Worm (Caenorhabditis elegans): ENCODE results near the gene str-230.

The str-230 gene

DNA sequence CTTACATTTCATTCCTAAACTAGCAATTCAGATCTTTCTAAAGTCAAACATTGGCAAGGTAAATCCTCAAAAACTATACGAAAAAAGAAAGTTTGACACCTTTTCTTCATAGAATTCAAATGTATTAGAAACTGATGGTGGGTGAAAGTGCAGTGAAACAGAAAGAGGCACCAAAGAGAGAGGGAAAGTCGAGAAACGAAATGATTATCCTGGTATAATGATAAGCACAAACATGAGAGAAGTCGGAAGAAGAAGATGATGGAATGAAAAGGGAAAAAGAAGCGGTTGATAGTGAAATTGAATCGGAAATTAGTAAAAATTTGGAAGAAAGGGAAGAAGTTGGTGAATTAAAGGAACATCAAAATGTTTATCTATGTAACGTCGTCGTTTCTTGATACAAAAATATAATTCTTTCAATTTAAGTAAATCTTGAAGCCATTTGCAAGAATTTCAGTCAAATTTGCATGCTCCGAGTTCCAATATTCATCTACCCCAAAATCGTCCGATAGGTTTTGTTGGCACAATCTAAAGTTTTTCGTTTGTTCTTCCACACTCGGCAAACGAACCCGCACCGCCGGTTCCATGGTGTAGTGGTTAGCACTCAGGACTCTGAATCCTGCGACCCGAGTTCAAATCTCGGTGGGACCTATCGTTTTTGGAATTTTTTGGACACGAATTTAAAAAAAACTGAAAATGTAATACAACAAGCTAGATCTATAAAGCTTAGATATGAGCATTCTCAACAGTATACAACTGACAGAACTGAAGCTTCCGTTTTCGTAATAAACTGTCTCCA lies 20.3 kb upstream of the str-230 start:
- TF ChIP-seq hmg-1.2 (GFP tag; IDR thresholded peaks at IDR 0.05) (peak; percentile 25; the same call in 1 of the 2 replicates), ceh-40 (GFP tag; IDR thresholded peaks at IDR 0.05) (no peak), sdz-38 (tag; optimal IDR thresholded peaks at IDR 0.05) (no peak), D2030.7 (GFP tag; IDR thresholded peaks at IDR 0.05) (peak; percentile 51; the same call in 1 of the 2 replicates), die-1 (tag; optimal IDR thresholded peaks at IDR 0.05) (peak; percentile 37), him-1 (tag; optimal IDR thresholded peaks at IDR 0.05) (peak; percentile 4), cebp-1 (GFP tag; IDR thresholded peaks at IDR 0.05) (no peak), cebp-1 (tag; optimal IDR thresholded peaks at IDR 0.05) (no peak), ets-4 (GFP tag; optimal IDR thresholded peaks at IDR 0.05) (no peak), ztf-18 (tag; optimal IDR thresholded peaks at IDR 0.05) (peak; percentile 31), F23B12.7 (tag; optimal IDR thresholded peaks at IDR 0.05; ENCODE audit: insufficient read depth) (peak; percentile 73), tbp1 (GFP tag; optimal IDR thresholded peaks at IDR 0.05) (peak; percentile 88), lag-1 (GFP tag; IDR thresholded peaks at IDR 0.05) (no peak), lin-26 (GFP tag; IDR thresholded peaks at IDR 0.05) (peak; percentile 73; the same call in 1 of the 2 replicates), snpc-4 (GFP tag; optimal IDR thresholded peaks at IDR 0.05) (peak; percentile 0), snpc-4 (tag; optimal IDR thresholded peaks at IDR 0.05) (peak in 1 of 4 experiments; percentile 12), attf-6 (GFP tag; IDR thresholded peaks at IDR 0.05) (no peak), F22D6.2 (tag; optimal IDR thresholded peaks at IDR 0.05) (no peak), B0261.1 (tag; optimal IDR thresholded peaks at IDR 0.05) (peak; percentile 69), pbrm-1 (GFP tag; IDR thresholded peaks at IDR 0.05) (peak; percentile 61; the same call in 1 of the 2 replicates), mxl-1 (tag; optimal IDR thresholded peaks at IDR 0.05) (peak; percentile 7), snpc-1.1 (tag; optimal IDR thresholded peaks at IDR 0.05; ENCODE audit: insufficient read depth) (peak; percentile 49), snpc-1.3 (tag; optimal IDR thresholded peaks at IDR 0.05; ENCODE audit: insufficient read depth) (peak; percentile 54), madf-6 (GFP tag; IDR thresholded peaks at IDR 0.05) (peak; percentile 39; the same call in 1 of the 2 replicates), chd-7 (tag; optimal IDR thresholded peaks at IDR 0.05) (peak; percentile 1), ztf-25 (GFP tag; IDR thresholded peaks at IDR 0.05) (0 out of 2 replicates have a peak, but pooled peaks have one; percentile 37), tbx-9 (tag; optimal IDR thresholded peaks at IDR 0.05; ENCODE audit: borderline replicate concordance) (no peak), rpc-1 (optimal IDR thresholded peaks at IDR 0.05) (peak; percentile 55), rpc-1 (tag; optimal IDR thresholded peaks at IDR 0.05) (peak; percentile 80)

DNA sequence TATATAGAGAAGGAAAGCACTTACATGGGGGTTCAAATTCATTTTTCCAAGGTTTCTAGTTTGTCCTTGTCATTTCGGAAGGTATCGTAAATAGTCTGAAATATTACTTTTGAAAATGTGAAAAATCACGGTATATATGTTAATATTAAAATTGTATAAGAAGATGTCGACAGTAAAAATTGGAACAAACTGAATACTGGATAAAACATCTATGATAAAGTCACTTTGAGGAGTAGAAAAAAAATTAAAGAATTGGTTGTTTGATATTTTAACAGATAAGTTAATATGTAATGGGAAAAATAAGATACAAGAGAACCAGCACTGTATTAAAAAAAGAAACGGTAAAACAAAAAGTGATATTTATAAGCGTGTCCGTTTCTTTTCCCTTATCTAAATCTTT lies 15.7 kb upstream of the str-230 start, which contains the start of gene nep-21:
Gene nep-21, minus strand, starts transcription at position 101 of the 400 bp plus-strand sequence.
- TF ChIP-seq attf-3 (GFP tag; conservative IDR thresholded peaks at IDR 0.05) (no peak), lin-40 (tag; optimal IDR thresholded peaks at IDR 0.05) (no peak), xnd-1 (tag; optimal IDR thresholded peaks at IDR 0.05) (no peak), let-526 (GFP tag; IDR thresholded peaks at IDR 0.05) (no peak), nhr-27 (tag; optimal IDR thresholded peaks at IDR 0.05) (no peak), lag-1 (GFP tag; IDR thresholded peaks at IDR 0.05) (no peak), snpc-3.4 (tag; optimal IDR thresholded peaks at IDR 0.05) (no peak), nhr-120 (GFP tag; IDR thresholded peaks at IDR 0.05) (no peak), F57C9.4 (tag; optimal IDR thresholded peaks at IDR 0.05) (no peak), hrde-1 (tag; optimal IDR thresholded peaks at IDR 0.05; ENCODE audit: borderline replicate concordance) (no peak), lin-54 (GFP tag; optimal IDR thresholded peaks at IDR 0.05) (no peak), hsf-1 (GFP tag; IDR thresholded peaks at IDR 0.05) (no peak), F23B12.7 (tag; optimal IDR thresholded peaks at IDR 0.05; ENCODE audit: insufficient read depth) (no peak), B0019.2 (GFP tag; conservative IDR thresholded peaks at IDR 0.05) (no peak), mxl-1 (tag; optimal IDR thresholded peaks at IDR 0.05) (no peak), mel-28 (tag; optimal IDR thresholded peaks at IDR 0.05; ENCODE audit: borderline replicate concordance) (no peak), bed-2 (GFP tag; IDR thresholded peaks at IDR 0.05) (no peak), rpc-1 (optimal IDR thresholded peaks at IDR 0.05) (no peak), rpc-1 (tag; optimal IDR thresholded peaks at IDR 0.05) (no peak), ceh-100 (GFP tag; IDR thresholded peaks at IDR 0.05) (no peak), fkh-3 (tag; optimal IDR thresholded peaks at IDR 0.05) (no peak)
